Worm (Caenorhabditis elegans): ENCODE measurements around the gene ced-8.
A peak's percentile ranks its signal among the peaks of the same experiment; 100 is the strongest.

ced-8 gene

ce11 chrX:8416819-8417218 lies at the start of gene ced-8:
Gene ced-8, minus strand, starts transcription at chrX:8416919.
- no peak for TF ChIP-seq lir-1 (GFP tag; conservative IDR thresholded peaks at IDR 0.05)
- no peak for TF ChIP-seq lin-35 (GFP tag; optimal IDR thresholded peaks at IDR 0.05)
- TF ChIP-seq nhr-120 (GFP tag; IDR thresholded peaks at IDR 0.05) = no peak
- no peak for TF ChIP-seq tlf-1 (GFP tag; optimal IDR thresholded peaks at IDR 0.05)
- no peak for TF ChIP-seq ZK185.1 (tag; optimal IDR thresholded peaks at IDR 0.05; ENCODE audit: poor library complexity, severe bottlenecking)
- no peak for TF ChIP-seq sdz-38 (tag; optimal IDR thresholded peaks at IDR 0.05)
- no peak for TF ChIP-seq K11D2.4 (GFP tag; IDR thresholded peaks at IDR 0.05)

DNA sequence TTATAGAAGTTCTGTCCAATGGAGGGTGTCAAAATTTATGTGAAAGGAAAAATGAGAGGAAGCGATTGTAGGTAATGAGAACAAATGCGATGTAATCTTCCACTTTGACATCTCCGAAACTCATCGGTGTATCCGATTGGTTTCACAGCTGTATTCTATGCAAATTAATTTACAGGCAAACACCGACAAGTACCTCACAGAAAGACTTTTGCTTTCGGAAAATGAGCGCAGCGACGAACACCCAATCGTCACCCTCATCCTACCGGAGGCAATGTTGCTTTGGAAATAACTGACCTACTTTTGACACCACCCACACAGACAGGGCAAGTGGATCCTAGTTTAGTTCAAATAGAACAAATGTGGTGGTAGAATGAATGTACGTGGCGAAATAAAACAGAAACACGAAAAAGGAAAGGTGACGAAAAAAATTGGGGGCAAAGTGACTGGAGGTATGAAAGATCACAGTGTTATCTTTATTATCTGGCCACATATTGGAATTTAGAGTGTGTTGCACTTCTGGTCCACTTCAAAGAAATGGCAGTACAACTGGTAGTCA lies 47.2 kb upstream of the ced-8 start:
- TF ChIP-seq tlf-1 (GFP tag; optimal IDR thresholded peaks at IDR 0.05) (no peak), hlh-12 (tag; optimal IDR thresholded peaks at IDR 0.05) (no peak), hmg-1.2 (GFP tag; IDR thresholded peaks at IDR 0.05) (no peak), lag-1 (GFP tag; IDR thresholded peaks at IDR 0.05) (no peak), nhr-179 (tag; optimal IDR thresholded peaks at IDR 0.05) (no peak), hrde-1 (tag; optimal IDR thresholded peaks at IDR 0.05; ENCODE audit: borderline replicate concordance) (no peak), fkh-3 (tag; optimal IDR thresholded peaks at IDR 0.05) (no peak), cebp-1 (GFP tag; IDR thresholded peaks at IDR 0.05) (no peak), cebp-1 (tag; optimal IDR thresholded peaks at IDR 0.05) (no peak), let-526 (GFP tag; IDR thresholded peaks at IDR 0.05) (no peak), dox-1 (GFP tag; IDR thresholded peaks at IDR 0.05) (no peak), nfya-2 (GFP tag; IDR thresholded peaks at IDR 0.05) (no peak), him-1 (tag; optimal IDR thresholded peaks at IDR 0.05) (no peak)

- TF ChIP-seq mcd-1 (GFP tag; IDR thresholded peaks at IDR 0.05) (no peak), lin-54 (GFP tag; optimal IDR thresholded peaks at IDR 0.05) (no peak), madf-8 (GFP tag; conservative IDR thresholded peaks at IDR 0.05) (no peak), attf-3 (GFP tag; conservative IDR thresholded peaks at IDR 0.05) (no peak), nhr-80 (tag; optimal IDR thresholded peaks at IDR 0.05) (peak; percentile 44), attf-6 (GFP tag; IDR thresholded peaks at IDR 0.05) (no peak)
Observed at ce11 chrX:8463085-8463645, 46.4 kb upstream of the ced-8 start, which contains the start of gene F16F9.4. Gene F16F9.4, minus strand, starts transcription at chrX:8463360.

- TF ChIP-seq mes-4 (tag; optimal IDR thresholded peaks at IDR 0.05) (no peak), lin-40 (tag; optimal IDR thresholded peaks at IDR 0.05) (no peak), ets-4 (GFP tag; optimal IDR thresholded peaks at IDR 0.05) (no peak), tbx-9 (tag; optimal IDR thresholded peaks at IDR 0.05; ENCODE audit: borderline replicate concordance) (no peak), attf-3 (GFP tag; conservative IDR thresholded peaks at IDR 0.05) (no peak), C17E4.6 (GFP tag; IDR thresholded peaks at IDR 0.05) (no peak), mel-28 (tag; optimal IDR thresholded peaks at IDR 0.05; ENCODE audit: borderline replicate concordance) (no peak), F23B12.7 (tag; optimal IDR thresholded peaks at IDR 0.05; ENCODE audit: insufficient read depth) (no peak), F57C9.4 (tag; optimal IDR thresholded peaks at IDR 0.05) (no peak), athp-1 (tag; optimal IDR thresholded peaks at IDR 0.05) (no peak), ama-1 (optimal IDR thresholded peaks at IDR 0.05) (no peak), ama-1 (GFP tag; optimal IDR thresholded peaks at IDR 0.05) (no peak), F37B4.10 (GFP tag; IDR thresholded peaks at IDR 0.05) (no peak), T07F8.4 (tag; optimal IDR thresholded peaks at IDR 0.05) (no peak), ccch-3 (GFP tag; optimal IDR thresholded peaks at IDR 0.05) (no peak), F22D6.2 (tag; optimal IDR thresholded peaks at IDR 0.05) (no peak), egl-44 (GFP tag; IDR thresholded peaks at IDR 0.05) (no peak), F57A8.1 (GFP tag; optimal IDR thresholded peaks at IDR 0.05) (no peak), lsy-27 (tag; optimal IDR thresholded peaks at IDR 0.05; ENCODE audit: borderline replicate concordance, insufficient read depth) (no peak), ztf-3 (GFP tag; optimal IDR thresholded peaks at IDR 0.05) (no peak), nhr-90 (tag; optimal IDR thresholded peaks at IDR 0.05) (no peak)
Observed at ce11 chrX:8460958-8461357, 44.2 kb upstream of the ced-8 start.

Measured in whole organism, young adult.